Fruit fly (Drosophila melanogaster) whole organism, embryonic: Measurements from ENCODE around the gene Alg7.

Experiments
- Abd-B ChIP-seq: fragments of 200-800 bp; sonication (Bioruptor generic); optimal IDR thresholded peaks from 2 replicates; lab custom pipeline; 2018; ENCODE audit warnings: missing biosample characterization, mild to moderate bottlenecking, missing genetic modification characterization, moderate library complexity
- Aef1 ChIP-seq: fragments of 200-800 bp; sonication (Bioruptor generic); IDR thresholded peaks from 3 replicates; pipeline ENCODE4 v1.3.6; 2022; ENCODE audit warnings: missing biosample characterization, missing genetic modification characterization
- Asciz ChIP-seq: fragments of 200-800 bp; sonication (Bioruptor generic); optimal IDR thresholded peaks from 2 replicates; lab custom pipeline; 2017; ENCODE audit warnings: missing biosample characterization, mild to moderate bottlenecking, missing genetic modification characterization, missing genetic modification reagents
- CG11247 ChIP-seq: fragments of 200-800 bp; sonication (Bioruptor generic); IDR thresholded peaks from 2 replicates; pipeline ENCODE4 v1.3.6; 2022; ENCODE audit warnings: missing biosample characterization, missing genetic modification characterization
- CG11560 ChIP-seq: fragments of 200-800 bp; sonication (Bioruptor generic); IDR thresholded peaks from 3 replicates; pipeline ENCODE4 v1.3.6; 2022; ENCODE audit warnings: missing biosample characterization, missing genetic modification characterization
- CG14441 ChIP-seq: fragments of 200-800 bp; sonication (Bioruptor generic); IDR thresholded peaks from 2 replicates; pipeline ENCODE4 v1.3.6; 2022; ENCODE audit warnings: missing biosample characterization, missing genetic modification characterization
- CG17612 ChIP-seq: fragments of 200-800 bp; sonication (Bioruptor generic); IDR thresholded peaks from 2 replicates; pipeline ENCODE4 v1.3.6; 2022; ENCODE audit warnings: missing biosample characterization, missing genetic modification characterization
- CG17912 ChIP-seq: fragments of 200-800 bp; sonication (Bioruptor generic); optimal IDR thresholded peaks from 2 replicates; lab custom pipeline; 2018; ENCODE audit warnings: missing biosample characterization, mild to moderate bottlenecking, missing genetic modification characterization
- CG2120 ChIP-seq: fragments of 200-800 bp; sonication (Bioruptor generic); optimal IDR thresholded peaks from 3 replicates; lab custom pipeline; 2016; ENCODE audit warnings: missing biosample characterization, missing genetic modification characterization
- CG30020 ChIP-seq: fragments of 200-800 bp; optimal IDR thresholded peaks from 2 replicates; lab custom pipeline; 2019; ENCODE audit warnings: missing biosample characterization, mild to moderate bottlenecking, missing genetic modification characterization, moderate library complexity
- CG30403 ChIP-seq: fragments of 200-800 bp; sonication (Bioruptor generic); optimal IDR thresholded peaks from 3 replicates; lab custom pipeline; 2016; ENCODE audit warnings: missing biosample characterization, missing genetic modification characterization
- CG31365 ChIP-seq: fragments of 200-800 bp; sonication (Bioruptor generic); optimal IDR thresholded peaks from 2 replicates; lab custom pipeline; 2018; ENCODE audit warnings: missing biosample characterization, mild to moderate bottlenecking, missing genetic modification characterization
- CG34224 ChIP-seq: fragments of 200-800 bp; sonication (Bioruptor generic); IDR thresholded peaks from 3 replicates; pipeline ENCODE4 v1.3.6; 2022; ENCODE audit warnings: missing biosample characterization, missing genetic modification characterization; ENCODE audit not compliant: partially characterized antibody
- CG4707 ChIP-seq: fragments of 200-800 bp; sonication (Bioruptor generic); optimal IDR thresholded peaks from 2 replicates; lab custom pipeline; 2018; ENCODE audit warnings: missing biosample characterization, mild to moderate bottlenecking, missing genetic modification characterization, moderate library complexity
- CG5953 ChIP-seq: fragments of 200-800 bp; sonication (Bioruptor generic); IDR thresholded peaks from 2 replicates; pipeline ENCODE4 v1.3.6; 2022; ENCODE audit warnings: missing biosample characterization, missing genetic modification characterization
- CG6689 ChIP-seq: fragments of 200-800 bp; sonication (Bioruptor generic); IDR thresholded peaks from 2 replicates; pipeline ENCODE4 v1.3.6; 2022; ENCODE audit warnings: missing biosample characterization, missing genetic modification characterization
- CG7556 ChIP-seq: fragments of 200-800 bp; sonication (Bioruptor generic); optimal IDR thresholded peaks from 2 replicates; lab custom pipeline; 2017; ENCODE audit warnings: missing biosample characterization, mild to moderate bottlenecking, missing genetic modification characterization
- CG8478 ChIP-seq: fragments of >200 bp; optimal IDR thresholded peaks from 2 replicates; lab custom pipeline; 2018
- D ChIP-seq, 2 experiments: fragments of 200-800 bp in 1 of 2; fragments of >200 bp in 1 of 2; sonication (Bioruptor generic) in 1 of 2; optimal IDR thresholded peaks; 2 replicates in 1 of 2; 3 replicates in 1 of 2; lab custom pipeline; 2017; ENCODE audit warnings: mild to moderate bottlenecking in 1 of 2, missing biosample characterization in 1 of 2, missing genetic modification characterization in 1 of 2, missing genetic modification reagents in 1 of 2
- D19B ChIP-seq: fragments of 200-800 bp; sonication (Bioruptor generic); optimal IDR thresholded peaks from 2 replicates; lab custom pipeline; 2017; ENCODE audit warnings: missing biosample characterization, mild to moderate bottlenecking, missing genetic modification characterization
- H15 ChIP-seq: fragments of 200-800 bp; sonication (Bioruptor generic); IDR thresholded peaks from 3 replicates; pipeline ENCODE4 v1.3.6; 2022; ENCODE audit warnings: missing biosample characterization, missing genetic modification characterization
- HLH54F ChIP-seq: fragments of 200-800 bp; sonication (Bioruptor generic); optimal IDR thresholded peaks from 3 replicates; lab custom pipeline; 2016; ENCODE audit warnings: missing biosample characterization, missing genetic modification characterization
- Mad ChIP-seq: fragments of 200-800 bp; sonication (Bioruptor generic); optimal IDR thresholded peaks from 2 replicates; lab custom pipeline; 2016; ENCODE audit warnings: missing biosample characterization, missing genetic modification characterization
- Rx ChIP-seq: fragments of 200-800 bp; sonication (Bioruptor generic); IDR thresholded peaks from 2 replicates; pipeline ENCODE4 v1.3.6; 2022; ENCODE audit warnings: missing biosample characterization, missing genetic modification characterization
- TFAM ChIP-seq: fragments of 200-800 bp; sonication (Bioruptor generic); optimal IDR thresholded peaks from 2 replicates; lab custom pipeline; 2017; ENCODE audit warnings: missing biosample characterization, missing genetic modification characterization, inconsistent platforms
- chif ChIP-seq, 2 experiments: fragments of 200-800 bp; sonication (Bioruptor generic); optimal IDR thresholded peaks; 3 replicates each; lab custom pipeline; 2016; ENCODE audit warnings: missing biosample characterization in 2 of 2, missing genetic modification characterization in 2 of 2
- chinmo ChIP-seq: fragments of 200-800 bp; sonication (Bioruptor generic); IDR thresholded peaks from 4 replicates; pipeline ENCODE4 v1.3.6; 2022; ENCODE audit warnings: missing biosample characterization, missing genetic modification characterization; ENCODE audit not compliant: partially characterized antibody
- dati ChIP-seq: fragments of 200-800 bp; sonication (Bioruptor generic); IDR thresholded peaks from 2 replicates; pipeline ENCODE4 v1.3.6; 2022; ENCODE audit warnings: missing biosample characterization, missing genetic modification characterization
- dm ChIP-seq: fragments of 200-800 bp; sonication (Bioruptor generic); optimal IDR thresholded peaks from 3 replicates; lab custom pipeline; 2016; ENCODE audit warnings: missing biosample characterization, missing genetic modification characterization
- dpn ChIP-seq, 2 experiments: fragments of 200-800 bp; sonication (Bioruptor generic); optimal IDR thresholded peaks; 3 replicates each; lab custom pipeline; 2016; ENCODE audit warnings: missing biosample characterization in 2 of 2, missing genetic modification characterization in 2 of 2
- dysf ChIP-seq: fragments of 200-800 bp; sonication (Bioruptor generic); IDR thresholded peaks from 3 replicates; pipeline ENCODE4 v1.3.6; 2022; ENCODE audit warnings: missing biosample characterization, missing genetic modification characterization
- fd64A ChIP-seq: fragments of 200-800 bp; sonication (Bioruptor generic); optimal IDR thresholded peaks from 3 replicates; lab custom pipeline; 2018; ENCODE audit warnings: missing biosample characterization, mild to moderate bottlenecking, missing genetic modification characterization
- fu2 ChIP-seq: fragments of 200-800 bp; sonication (Bioruptor generic); optimal IDR thresholded peaks from 2 replicates; lab custom pipeline; 2016; ENCODE audit warnings: missing biosample characterization, missing genetic modification characterization
- hb ChIP-seq: fragments of 200-800 bp; sonication (Bioruptor generic); IDR thresholded peaks from 3 replicates; pipeline ENCODE4 v1.3.6; 2022; ENCODE audit warnings: missing biosample characterization, missing genetic modification characterization; ENCODE audit not compliant: partially characterized antibody
- insv ChIP-seq, 2 experiments: fragments of 200-800 bp; sonication (Bioruptor generic); optimal IDR thresholded peaks; 3 replicates each; lab custom pipeline; 2016 to 2018; ENCODE audit warnings: missing biosample characterization in 2 of 2, missing genetic modification characterization in 2 of 2
- kah ChIP-seq: fragments of 200-800 bp; sonication (Bioruptor generic); optimal IDR thresholded peaks from 2 replicates; lab custom pipeline; 2018; ENCODE audit warnings: missing biosample characterization, mild to moderate bottlenecking, missing genetic modification characterization
- kay ChIP-seq: fragments of 200-800 bp; sonication (Bioruptor generic); optimal IDR thresholded peaks from 2 replicates; lab custom pipeline; 2016; ENCODE audit warnings: missing biosample characterization, missing genetic modification characterization
- mld ChIP-seq: fragments of 200-800 bp; sonication (Bioruptor generic); IDR thresholded peaks from 3 replicates; pipeline ENCODE4 v1.3.6; 2022; ENCODE audit warnings: missing biosample characterization, missing genetic modification characterization; ENCODE audit not compliant: partially characterized antibody
- pfk ChIP-seq: fragments of 200-800 bp; sonication (Bioruptor generic); optimal IDR thresholded peaks from 2 replicates; lab custom pipeline; 2018; ENCODE audit warnings: missing biosample characterization, mild to moderate bottlenecking, missing genetic modification characterization, moderate library complexity
- rib ChIP-seq: fragments of 200-800 bp; sonication (Bioruptor generic); IDR thresholded peaks from 2 replicates; pipeline ENCODE4 v1.3.6; 2022; ENCODE audit warnings: missing biosample characterization, missing genetic modification characterization
- sc ChIP-seq, 3 experiments: fragments of >200 bp in 2 of 3; fragments of 200-800 bp in 1 of 3; sonication (Bioruptor generic) in 1 of 3; optimal IDR thresholded peaks; 2 replicates in 2 of 3; 3 replicates in 1 of 3; lab custom pipeline; 2017; ENCODE audit warnings: mild to moderate bottlenecking in 1 of 3, missing biosample characterization in 1 of 3, missing genetic modification characterization in 1 of 3, missing genetic modification reagents in 1 of 3
- sd ChIP-seq: fragments of 200-800 bp; sonication (Bioruptor generic); optimal IDR thresholded peaks from 3 replicates; lab custom pipeline; 2018; ENCODE audit warnings: missing biosample characterization, mild to moderate bottlenecking, missing genetic modification characterization, moderate library complexity
- ssp ChIP-seq: fragments of 200-800 bp; sonication (Bioruptor generic); IDR thresholded peaks from 2 replicates; pipeline ENCODE4 v1.3.6; 2022; ENCODE audit warnings: missing biosample characterization, missing genetic modification characterization
- stc ChIP-seq: fragments of 200-800 bp; sonication (Bioruptor generic); IDR thresholded peaks from 2 replicates; pipeline ENCODE4 v1.3.6; 2022; ENCODE audit warnings: missing biosample characterization, missing genetic modification characterization
- toy ChIP-seq: fragments of 200-800 bp; sonication (Bioruptor generic); IDR thresholded peaks from 2 replicates; pipeline ENCODE4 v1.3.6; 2022; ENCODE audit warnings: missing biosample characterization, missing genetic modification characterization
- vvl ChIP-seq: fragments of 200-800 bp; sonication (Bioruptor generic); IDR thresholded peaks from 2 replicates; pipeline ENCODE4 v1.3.6; 2022; ENCODE audit warnings: missing biosample characterization, missing genetic modification characterization
- wdn ChIP-seq: fragments of 200-800 bp; sonication (Bioruptor generic); IDR thresholded peaks from 2 replicates; pipeline ENCODE4 v1.3.6; 2022; ENCODE audit warnings: missing biosample characterization, missing genetic modification characterization

Alg7 gene

dm6 chr2L:13164994-13165801 lies 13.8 kb upstream of the Alg7 start, which contains the start of gene Sirt1 (continued):
- TF ChIP-seq dati (GFP tag; lab: Robert Waterston, UW): no peak
- no peak; the same call in 1 of the 2 replicates for TF ChIP-seq toy (GFP tag; lab: Robert Waterston, UW)
- no peak for TF ChIP-seq fd64A (GFP tag; lab: Kevin White, UChicago)
- no peak for TF ChIP-seq mld (GFP tag; lab: Robert Waterston, UW)
- no peak for TF ChIP-seq TFAM (GFP tag; lab: Kevin White, UChicago)
- peak; percentile 85 for TF ChIP-seq CG2120 (GFP tag; lab: Kevin White, UChicago)
- TF ChIP-seq D (optimal IDR thresholded peaks at IDR 0.05; lab: Kevin White, UChicago): no peak
- TF ChIP-seq D (GFP tag; optimal IDR thresholded peaks at IDR 0.05; lab: Kevin White, UChicago): peak; percentile 79
- no peak for TF ChIP-seq hb (GFP tag; lab: Robert Waterston, UW)
- peak; percentile 29 for TF ChIP-seq CG31365 (tag; lab: Kevin White, UChicago)
- TF ChIP-seq CG4707 (GFP tag; lab: Kevin White, UChicago): no peak
- TF ChIP-seq chinmo (GFP tag; lab: Robert Waterston, UW): no peak; the same call in 3 of the 4 replicates
- peak; percentile 75 for TF ChIP-seq CG14441 (GFP tag; lab: Robert Waterston, UW)
- no peak for TF ChIP-seq rib (GFP tag; lab: Robert Waterston, UW)
- TF ChIP-seq kay (GFP tag; lab: Kevin White, UChicago): peak; percentile 100
- no peak for TF ChIP-seq dm (GFP tag; lab: Kevin White, UChicago)
- peak; percentile 46 for TF ChIP-seq Mad (GFP tag; lab: Kevin White, UChicago)
- TF ChIP-seq CG11560 (tag; lab: Robert Waterston, UW): peak; percentile 65; the same call in 2 of the 3 replicates
- peak; percentile 90 for TF ChIP-seq dysf (GFP tag; lab: Robert Waterston, UW)
- TF ChIP-seq chif (GFP tag; optimal IDR thresholded peaks at IDR 0.05; lab: Kevin White, UChicago): peak; percentile 23 to 70
- TF ChIP-seq sd: peak; percentile 54
- TF ChIP-seq CG7556 (GFP tag; lab: Kevin White, UChicago): peak; percentile 92
- TF ChIP-seq ssp (GFP tag; lab: Robert Waterston, UW): peak; percentile 74
- TF ChIP-seq kah: peak; percentile 49
- peak; percentile 96 for TF ChIP-seq CG30403 (GFP tag; lab: Kevin White, UChicago)
- peak; percentile 48 for TF ChIP-seq Asciz (GFP tag; lab: Kevin White, UChicago)
- TF ChIP-seq insv (GFP tag; optimal IDR thresholded peaks at IDR 0.05; lab: Kevin White, UChicago): peak in 1 of 2 experiments; percentile 60
- peak; percentile 92 for TF ChIP-seq CG6689 (GFP tag; lab: Robert Waterston, UW)
- TF ChIP-seq CG11247 (GFP tag; lab: Robert Waterston, UW): peak; percentile 57; the same call in 1 of the 2 replicates
- TF ChIP-seq CG17912 (GFP tag; lab: Kevin White, UChicago): no peak
- TF ChIP-seq Aef1: peak; percentile 71; the same call in 2 of the 3 replicates
- peak; percentile 56; the same call in 2 of the 3 replicates for TF ChIP-seq H15 (GFP tag; lab: Robert Waterston, UW)
- no peak for TF ChIP-seq pfk (GFP tag; lab: Kevin White, UChicago)
- TF ChIP-seq dpn (GFP tag; optimal IDR thresholded peaks at IDR 0.05; lab: Kevin White, UChicago): peak; percentile 52 to 85
- peak; percentile 45; the same call in 1 of the 2 replicates for TF ChIP-seq CG17612 (GFP tag; lab: Robert Waterston, UW)
- TF ChIP-seq stc: peak; percentile 50; the same call in 1 of the 2 replicates
- TF ChIP-seq vvl (GFP tag; lab: Robert Waterston, UW): peak; percentile 66
- peak; percentile 29; the same call in 1 of the 2 replicates for TF ChIP-seq CG5953
- peak; percentile 24; the same call in 1 of the 2 replicates for TF ChIP-seq Rx
- peak; percentile 45; the same call in 1 of the 3 replicates for TF ChIP-seq CG34224 (GFP tag; lab: Robert Waterston, UW)
- TF ChIP-seq Abd-B (GFP tag; lab: Kevin White, UChicago): peak; percentile 92
- TF ChIP-seq sc (optimal IDR thresholded peaks at IDR 0.05; lab: Kevin White, UChicago): no peak
- TF ChIP-seq sc (GFP tag; optimal IDR thresholded peaks at IDR 0.05; lab: Kevin White, UChicago): peak; percentile 84
- peak; percentile 78 for TF ChIP-seq CG30020
- peak; percentile 75 for TF ChIP-seq D19B (GFP tag; lab: Kevin White, UChicago)
- peak; percentile 66 for TF ChIP-seq wdn (GFP tag; lab: Robert Waterston, UW)
- peak; percentile 53 for TF ChIP-seq HLH54F
- peak; percentile 57 for TF ChIP-seq fu2 (GFP tag; lab: Kevin White, UChicago)
- no peak for TF ChIP-seq CG8478 (lab: Kevin White, UChicago)
